Fruit fly (Drosophila melanogaster) whole organism, embryonic: ENCODE measurements around the gene Bmcp.
A peak's percentile ranks its signal among the peaks of the same experiment; 100 is the strongest.

Experiments
- Bteb2 ChIP-seq: fragments of 200-800 bp; sonication (Bioruptor generic); optimal IDR thresholded peaks from 2 replicates; lab custom pipeline; 2016; ENCODE audit warnings: missing biosample characterization, missing genetic modification characterization
- CG1024 ChIP-seq: fragments of 200-800 bp; sonication (Bioruptor generic); IDR thresholded peaks from 2 replicates; pipeline ENCODE4 v1.3.6; 2022; ENCODE audit warnings: missing biosample characterization, missing genetic modification characterization
- CG11093 ChIP-seq: fragments of 200-800 bp; sonication (Bioruptor generic); IDR thresholded peaks from 3 replicates; pipeline ENCODE4 v1.3.6; 2022; ENCODE audit warnings: missing biosample characterization, missing genetic modification characterization
- CG11398 ChIP-seq: fragments of 200-800 bp; sonication (Bioruptor generic); optimal IDR thresholded peaks from 2 replicates; lab custom pipeline; 2016; ENCODE audit warnings: missing biosample characterization, missing genetic modification characterization
- CG11504 ChIP-seq: fragments of 200-800 bp; sonication (Bioruptor generic); optimal IDR thresholded peaks from 3 replicates; lab custom pipeline; 2019; ENCODE audit warnings: missing biosample characterization, mild to moderate bottlenecking, missing genetic modification characterization, moderate library complexity
- CG12299 ChIP-seq: fragments of 200-800 bp; sonication (Bioruptor generic); optimal IDR thresholded peaks from 2 replicates; lab custom pipeline; 2018; ENCODE audit warnings: missing biosample characterization, mild to moderate bottlenecking, missing genetic modification characterization
- CG13424 ChIP-seq: fragments of 200-800 bp; sonication (Bioruptor generic); optimal IDR thresholded peaks from 2 replicates; lab custom pipeline; 2019; ENCODE audit warnings: missing biosample characterization, mild to moderate bottlenecking, missing genetic modification characterization, moderate library complexity
- CG14860 ChIP-seq: fragments of 200-800 bp; sonication (Bioruptor generic); IDR thresholded peaks from 3 replicates; pipeline ENCODE4 v1.3.6; 2022; ENCODE audit warnings: missing biosample characterization, missing genetic modification characterization; ENCODE audit not compliant: partially characterized antibody
- CG15269 ChIP-seq: fragments of 200-800 bp; sonication (Bioruptor generic); optimal IDR thresholded peaks from 2 replicates; lab custom pipeline; 2018; ENCODE audit warnings: missing biosample characterization, mild to moderate bottlenecking, missing genetic modification characterization, moderate library complexity
- CG1603 ChIP-seq: fragments of 200-800 bp; sonication (Bioruptor generic); optimal IDR thresholded peaks from 2 replicates; lab custom pipeline; 2019; ENCODE audit warnings: missing biosample characterization, mild to moderate bottlenecking, missing genetic modification characterization, moderate library complexity
- CG17802 ChIP-seq: fragments of 200-800 bp; sonication (Bioruptor generic); optimal IDR thresholded peaks from 2 replicates; lab custom pipeline; 2018; ENCODE audit warnings: missing biosample characterization, mild to moderate bottlenecking, missing genetic modification characterization, moderate library complexity
- CG17829 ChIP-seq: fragments of 200-800 bp; optimal IDR thresholded peaks from 2 replicates; lab custom pipeline; 2019; ENCODE audit warnings: missing biosample characterization, mild to moderate bottlenecking, missing genetic modification characterization, moderate library complexity
- CG1792 ChIP-seq: fragments of 200-800 bp; sonication (Bioruptor generic); optimal IDR thresholded peaks from 2 replicates; lab custom pipeline; 2016; ENCODE audit warnings: missing biosample characterization, missing genetic modification characterization
- CG18262 ChIP-seq: fragments of 200-800 bp; optimal IDR thresholded peaks from 3 replicates; lab custom pipeline; 2019; ENCODE audit warnings: missing biosample characterization, mild to moderate bottlenecking, missing genetic modification characterization, moderate library complexity
- CG2116 ChIP-seq: fragments of 200-800 bp; sonication (Bioruptor generic); optimal IDR thresholded peaks from 3 replicates; lab custom pipeline; 2018; ENCODE audit warnings: missing biosample characterization, mild to moderate bottlenecking, missing genetic modification characterization
- CG31224 ChIP-seq: fragments of 200-800 bp; sonication (Bioruptor generic); IDR thresholded peaks from 2 replicates; pipeline ENCODE4 v1.3.6; 2022; ENCODE audit warnings: missing biosample characterization, missing genetic modification characterization
- CG3726 ChIP-seq: fragments of 200-800 bp; sonication (Bioruptor generic); IDR thresholded peaks from 3 replicates; pipeline ENCODE4, ENCODE4 v1.3.6; 2022; ENCODE audit warnings: missing biosample characterization, missing genetic modification characterization
- CG4617 ChIP-seq: fragments of 200-800 bp; sonication (Bioruptor generic); optimal IDR thresholded peaks from 3 replicates; lab custom pipeline; 2016; ENCODE audit warnings: missing biosample characterization, missing genetic modification characterization, borderline replicate concordance
- CG4707 ChIP-seq: fragments of 200-800 bp; sonication (Bioruptor generic); optimal IDR thresholded peaks from 2 replicates; lab custom pipeline; 2018; ENCODE audit warnings: missing biosample characterization, mild to moderate bottlenecking, missing genetic modification characterization, moderate library complexity
- CG6254 ChIP-seq: fragments of 200-800 bp; sonication (Bioruptor generic); optimal IDR thresholded peaks from 3 replicates; lab custom pipeline; 2017; ENCODE audit warnings: mild to moderate bottlenecking, missing biosample characterization, missing genetic modification reagents, missing genetic modification characterization
- CG6813 ChIP-seq: fragments of 200-800 bp; sonication (Bioruptor generic); optimal IDR thresholded peaks from 2 replicates; lab custom pipeline; 2017; ENCODE audit warnings: missing biosample characterization, missing genetic modification characterization, mild to moderate bottlenecking, moderate library complexity, missing genetic modification reagents
- CG7372 ChIP-seq: fragments of 200-800 bp; sonication (Bioruptor generic); IDR thresholded peaks from 2 replicates; pipeline ENCODE4 v1.3.6; 2022; ENCODE audit warnings: missing biosample characterization, missing genetic modification characterization
- CG7928 ChIP-seq: fragments of 200-800 bp; sonication (Bioruptor generic); optimal IDR thresholded peaks from 2 replicates; lab custom pipeline; 2017; ENCODE audit warnings: missing biosample characterization, mild to moderate bottlenecking, missing genetic modification characterization
- CG7963 ChIP-seq: fragments of 200-800 bp; sonication (Bioruptor generic); IDR thresholded peaks from 3 replicates; pipeline ENCODE4 v1.3.6; 2022; ENCODE audit warnings: missing biosample characterization, missing genetic modification characterization; ENCODE audit not compliant: partially characterized antibody
- CG8388 ChIP-seq: fragments of 200-800 bp; sonication (Bioruptor generic); optimal IDR thresholded peaks from 2 replicates; lab custom pipeline; 2019; ENCODE audit warnings: missing biosample characterization, mild to moderate bottlenecking, missing genetic modification characterization, moderate library complexity
- CG9817 ChIP-seq: fragments of 200-800 bp; sonication (Bioruptor generic); optimal IDR thresholded peaks from 2 replicates; lab custom pipeline; 2018; ENCODE audit warnings: missing biosample characterization, mild to moderate bottlenecking, missing genetic modification characterization, moderate library complexity
- CTCF ChIP-seq: fragments of 200-800 bp; sonication (Bioruptor generic); optimal IDR thresholded peaks from 2 replicates; lab custom pipeline; 2017; ENCODE audit warnings: missing biosample characterization, mild to moderate bottlenecking, missing genetic modification characterization, moderate library complexity
- D19A ChIP-seq: fragments of 200-800 bp; optimal IDR thresholded peaks from 3 replicates; lab custom pipeline; 2019; ENCODE audit warnings: missing biosample characterization, mild to moderate bottlenecking, missing genetic modification characterization, moderate library complexity
- Elba2 ChIP-seq: fragments of 200-800 bp; sonication (Bioruptor generic); optimal IDR thresholded peaks from 3 replicates; lab custom pipeline; 2016; ENCODE audit warnings: missing biosample characterization, missing genetic modification characterization
- Ets97D ChIP-seq: fragments of 200-800 bp; sonication (Bioruptor generic); optimal IDR thresholded peaks from 3 replicates; lab custom pipeline; 2016; ENCODE audit warnings: missing biosample characterization, missing genetic modification characterization
- Hmr ChIP-seq: fragments of 200-800 bp; sonication (Bioruptor generic); optimal IDR thresholded peaks from 3 replicates; lab custom pipeline; 2017; ENCODE audit warnings: mild to moderate bottlenecking, missing biosample characterization, missing genetic modification reagents, missing genetic modification characterization
- Hr39 ChIP-seq: fragments of >200 bp; optimal IDR thresholded peaks from 2 replicates; lab custom pipeline; 2017
- PHDP ChIP-seq: fragments of 200-800 bp; sonication (Bioruptor generic); optimal IDR thresholded peaks from 3 replicates; lab custom pipeline; 2018; ENCODE audit warnings: missing biosample characterization, mild to moderate bottlenecking, missing genetic modification characterization, moderate library complexity
- Ptx1 ChIP-seq: fragments of 200-800 bp; sonication (Bioruptor generic); IDR thresholded peaks from 2 replicates; pipeline ENCODE4 v1.3.6; 2022; ENCODE audit warnings: missing biosample characterization, missing genetic modification characterization
- Sry-δ ChIP-seq: fragments of 200-800 bp; sonication (Bioruptor generic); optimal IDR thresholded peaks from 2 replicates; lab custom pipeline; 2016; ENCODE audit warnings: missing biosample characterization, missing genetic modification characterization
- Ssrp ChIP-seq: fragments of 200-800 bp; sonication (Bioruptor generic); optimal IDR thresholded peaks from 2 replicates; lab custom pipeline; 2018; ENCODE audit warnings: missing biosample characterization, mild to moderate bottlenecking, missing genetic modification characterization, moderate library complexity
- Stat92E ChIP-seq, 3 experiments: fragments of >200 bp in 2 of 3; fragments of 200-800 bp in 1 of 3; sonication (Bioruptor generic) in 1 of 3; optimal IDR thresholded peaks; 2 replicates each; lab custom pipeline; 2017 to 2019; ENCODE audit warnings: missing biosample characterization in 3 of 3, missing genetic modification characterization in 3 of 3, mild to moderate bottlenecking in 1 of 3, moderate library complexity in 1 of 3
- abd-A ChIP-seq: fragments of 200-800 bp; sonication (Bioruptor generic); optimal IDR thresholded peaks from 3 replicates; lab custom pipeline; 2019; ENCODE audit warnings: missing biosample characterization, mild to moderate bottlenecking, missing genetic modification characterization, moderate library complexity
- aop ChIP-seq: fragments of 200-800 bp; sonication (Bioruptor generic); IDR thresholded peaks from 2 replicates; pipeline ENCODE4 v1.3.6; 2022; ENCODE audit warnings: missing biosample characterization, missing genetic modification characterization
- bsh ChIP-seq, 2 experiments: fragments of 200-800 bp; sonication (Bioruptor generic); optimal IDR thresholded peaks; 2 replicates each; lab custom pipeline; 2017 to 2018; ENCODE audit warnings: mild to moderate bottlenecking in 2 of 2, missing biosample characterization in 2 of 2, missing genetic modification characterization in 2 of 2, moderate library complexity in 1 of 2
- ci ChIP-seq: fragments of 200-800 bp; sonication (Bioruptor generic); IDR thresholded peaks from 3 replicates; pipeline ENCODE4 v1.3.6; 2022; ENCODE audit warnings: missing biosample characterization, missing genetic modification characterization
- dimm ChIP-seq: fragments of 200-800 bp; sonication (Bioruptor generic); IDR thresholded peaks from 2 replicates; pipeline ENCODE4 v1.3.6; 2022; ENCODE audit warnings: missing biosample characterization, missing genetic modification characterization
- exex ChIP-seq: fragments of 200-800 bp; sonication (Bioruptor generic); optimal IDR thresholded peaks from 4 replicates; lab custom pipeline; 2018; ENCODE audit warnings: missing biosample characterization, mild to moderate bottlenecking, missing genetic modification characterization, moderate library complexity
- eyg ChIP-seq: fragments of 200-800 bp; sonication (Bioruptor generic); optimal IDR thresholded peaks from 3 replicates; lab custom pipeline; 2016; ENCODE audit warnings: missing biosample characterization, missing genetic modification characterization
- inv ChIP-seq: fragments of 200-800 bp; sonication (Bioruptor generic); IDR thresholded peaks from 2 replicates; pipeline ENCODE4 v1.3.6; 2022; ENCODE audit warnings: missing biosample characterization, missing genetic modification characterization; ENCODE audit not compliant: partially characterized antibody
- jigr1 ChIP-seq: fragments of 200-800 bp; sonication (Bioruptor generic); IDR thresholded peaks from 3 replicates; pipeline ENCODE4 v1.3.6; 2022; ENCODE audit warnings: missing biosample characterization, missing genetic modification characterization
- nmo ChIP-seq: fragments of 200-800 bp; sonication (Bioruptor generic); optimal IDR thresholded peaks from 2 replicates; lab custom pipeline; 2018; ENCODE audit warnings: missing biosample characterization, mild to moderate bottlenecking, missing genetic modification characterization, moderate library complexity
- nom ChIP-seq: fragments of 200-800 bp; sonication (Bioruptor generic); optimal IDR thresholded peaks from 2 replicates; lab custom pipeline; 2017; ENCODE audit warnings: missing biosample characterization, missing genetic modification characterization, mild to moderate bottlenecking, moderate library complexity, missing genetic modification reagents
- sc ChIP-seq, 3 experiments: fragments of >200 bp in 2 of 3; fragments of 200-800 bp in 1 of 3; sonication (Bioruptor generic) in 1 of 3; optimal IDR thresholded peaks; 2 replicates in 2 of 3; 3 replicates in 1 of 3; lab custom pipeline; 2017; ENCODE audit warnings: mild to moderate bottlenecking in 1 of 3, missing biosample characterization in 1 of 3, missing genetic modification characterization in 1 of 3, missing genetic modification reagents in 1 of 3
- vfl ChIP-seq: fragments of 200-800 bp; sonication (Bioruptor generic); optimal IDR thresholded peaks from 2 replicates; lab custom pipeline; 2016; ENCODE audit warnings: missing biosample characterization, missing genetic modification characterization

The Bmcp gene

dm6 chr3L:11711059-11711628, 9.6 kb upstream of the Bmcp start, which contains the start of gene crim (continued):
- TF ChIP-seq CG12299 (tag; lab: Kevin White, UChicago) = no peak
- no peak for TF ChIP-seq sc (optimal IDR thresholded peaks at IDR 0.05; lab: Kevin White, UChicago)
- no peak for TF ChIP-seq sc (GFP tag; optimal IDR thresholded peaks at IDR 0.05; lab: Kevin White, UChicago)
- TF ChIP-seq CG4617 (GFP tag; lab: Kevin White, UChicago) = peak; percentile 61
- TF ChIP-seq Elba2 = no peak
- TF ChIP-seq CG1024 (GFP tag; lab: Robert Waterston, UW) = no peak
- no peak for TF ChIP-seq eyg (GFP tag; lab: Kevin White, UChicago)
- no peak for TF ChIP-seq aop (GFP tag; lab: Robert Waterston, UW)
- TF ChIP-seq bsh (GFP tag; optimal IDR thresholded peaks at IDR 0.05; lab: Kevin White, UChicago) = no peak
- no peak for TF ChIP-seq CG7928
- TF ChIP-seq D19A (tag; lab: Kevin White, UChicago) = no peak
- TF ChIP-seq Bteb2 = no peak
- TF ChIP-seq CG17829 (tag; lab: Kevin White, UChicago) = peak; percentile 43
- no peak for TF ChIP-seq CG3726 (GFP tag; lab: Robert Waterston, UW)
- TF ChIP-seq CG4707 (GFP tag; lab: Kevin White, UChicago) = no peak
- no peak for TF ChIP-seq nom (GFP tag; lab: Kevin White, UChicago)
- TF ChIP-seq Ssrp (tag; lab: Kevin White, UChicago) = no peak
- TF ChIP-seq CG14860 (GFP tag; lab: Robert Waterston, UW) = no peak
- TF ChIP-seq CG2116 (GFP tag; lab: Kevin White, UChicago) = peak; percentile 32
- TF ChIP-seq ci = peak; percentile 23; the same call in 1 of the 3 replicates
- no peak for TF ChIP-seq vfl (GFP tag; lab: Kevin White, UChicago)
- TF ChIP-seq exex (tag; lab: Kevin White, UChicago) = no peak
- TF ChIP-seq CG11398 (GFP tag; lab: Kevin White, UChicago) = no peak
- peak; percentile 73 for TF ChIP-seq CG11504 (tag; lab: Kevin White, UChicago)
- TF ChIP-seq jigr1 (GFP tag; lab: Robert Waterston, UW) = no peak
- TF ChIP-seq PHDP (tag; lab: Kevin White, UChicago) = peak; percentile 30
- no peak for TF ChIP-seq abd-A (tag; lab: Kevin White, UChicago)
- TF ChIP-seq CTCF (GFP tag; lab: Kevin White, UChicago) = peak; percentile 18
- TF ChIP-seq CG15269 = no peak
- TF ChIP-seq Sry-δ (GFP tag; lab: Kevin White, UChicago) = peak; percentile 26
- no peak for TF ChIP-seq CG11093 (GFP tag; lab: Robert Waterston, UW)
- TF ChIP-seq CG17802 = no peak
- TF ChIP-seq CG9817 = no peak
- no peak for TF ChIP-seq CG6813 (GFP tag; lab: Kevin White, UChicago)
- no peak for TF ChIP-seq CG31224 (GFP tag; lab: Robert Waterston, UW)
- TF ChIP-seq CG7963 (GFP tag; lab: Robert Waterston, UW) = no peak
- no peak for TF ChIP-seq CG18262
- peak; percentile 59 for TF ChIP-seq Ets97D (GFP tag; lab: Kevin White, UChicago)
- TF ChIP-seq CG1603 = peak; percentile 62
- TF ChIP-seq Hr39 (lab: Kevin White, UChicago) = no peak
- TF ChIP-seq CG8388 (GFP tag; lab: Kevin White, UChicago) = no peak
- peak; percentile 49 for TF ChIP-seq Hmr (GFP tag; lab: Kevin White, UChicago)
- no peak for TF ChIP-seq dimm (GFP tag; lab: Robert Waterston, UW)
- no peak for TF ChIP-seq inv
- no peak for TF ChIP-seq CG7372 (GFP tag; lab: Robert Waterston, UW)
- TF ChIP-seq Stat92E (GFP tag; optimal IDR thresholded peaks at IDR 0.05; lab: Kevin White, UChicago) = peak in 1 of 3 experiments; percentile 68
- TF ChIP-seq CG13424 (tag; lab: Kevin White, UChicago) = no peak
- TF ChIP-seq CG6254 (GFP tag; lab: Kevin White, UChicago) = no peak
- TF ChIP-seq nmo = peak; percentile 33
- no peak for TF ChIP-seq Ptx1 (GFP tag; lab: Robert Waterston, UW)
- TF ChIP-seq CG1792 (GFP tag; lab: Kevin White, UChicago) = no peak
